Fruit fly (Drosophila melanogaster) whole organism, wandering third instar larva: ENCODE results near the gene CG14327.

Experiments
- Abd-B ChIP-seq: fragments of >200 bp; optimal IDR thresholded peaks from 2 replicates; lab custom pipeline; 2017; ENCODE audit warnings: missing biosample characterization, missing genetic modification characterization
- CG32264 ChIP-seq: fragments of 200-800 bp; sonication (Bioruptor generic); optimal IDR thresholded peaks from 2 replicates; lab custom pipeline; 2016; ENCODE audit warnings: missing biosample characterization, missing genetic modification characterization
- CG9705 ChIP-seq: fragments of 200-800 bp; sonication (Bioruptor generic); optimal IDR thresholded peaks from 2 replicates; lab custom pipeline; 2018; ENCODE audit warnings: missing biosample characterization, mild to moderate bottlenecking, missing genetic modification characterization
- CrebA ChIP-seq: fragments of 200-800 bp; sonication (Bioruptor generic); optimal IDR thresholded peaks from 2 replicates; lab custom pipeline; 2016; ENCODE audit warnings: missing biosample characterization, mild to moderate bottlenecking, missing genetic modification characterization, borderline replicate concordance
- Dfd ChIP-seq: fragments of >200 bp; optimal IDR thresholded peaks from 2 replicates; lab custom pipeline; 2017; ENCODE audit warnings: missing biosample characterization, missing genetic modification characterization
- Dif ChIP-seq: fragments of 200-275, 200-300 bp; sonication (Bioruptor generic); optimal IDR thresholded peaks from 2 replicates; lab custom pipeline; 2018; ENCODE audit warnings: missing biosample characterization, missing genetic modification characterization; ENCODE audit not compliant: partially characterized antibody
- HLH106 ChIP-seq: fragments of 200-800 bp; optimal IDR thresholded peaks from 3 replicates; lab custom pipeline; 2019; ENCODE audit warnings: missing biosample characterization, mild to moderate bottlenecking, missing genetic modification characterization, moderate library complexity
- Hnf4 ChIP-seq: fragments of 200-800 bp; sonication (Bioruptor generic); optimal IDR thresholded peaks from 2 replicates; lab custom pipeline; 2016; ENCODE audit warnings: missing biosample characterization, mild to moderate bottlenecking, missing genetic modification characterization
- Hr78 ChIP-seq: fragments of >200 bp; optimal IDR thresholded peaks from 2 replicates; lab custom pipeline; 2017; ENCODE audit warnings: missing biosample characterization, missing genetic modification characterization
- Hr83 ChIP-seq: fragments of 200-300 bp; sonication (Bioruptor generic); optimal IDR thresholded peaks from 2 replicates; lab custom pipeline; 2016; ENCODE audit warnings: missing biosample characterization, mild to moderate bottlenecking, missing genetic modification characterization, moderate library complexity; ENCODE audit not compliant: poor library complexity, severe bottlenecking
- Jra ChIP-seq: sonication (Bioruptor generic); optimal IDR thresholded peaks from 2 replicates; lab custom pipeline; 2016; ENCODE audit warnings: missing biosample characterization, missing genetic modification characterization
- Myc ChIP-seq: fragments of >200 bp; optimal IDR thresholded peaks from 2 replicates; lab custom pipeline; 2017
- N ChIP-seq: fragments of >200 bp; optimal IDR thresholded peaks from 2 replicates; lab custom pipeline; 2018; ENCODE audit warnings: missing biosample characterization, missing external identifiers, missing genetic modification characterization
- OdsH ChIP-seq: fragments of 200-800 bp; sonication (Bioruptor generic); optimal IDR thresholded peaks from 2 replicates; lab custom pipeline; 2016; ENCODE audit warnings: missing biosample characterization, mild to moderate bottlenecking, missing genetic modification characterization
- Rel ChIP-seq, 2 experiments: fragments of 200-800 bp; sonication (Bioruptor generic) in 1 of 2; optimal IDR thresholded peaks; 2 replicates in 1 of 2; 3 replicates in 1 of 2; lab custom pipeline; 2016 to 2019; ENCODE audit warnings: mild to moderate bottlenecking in 2 of 2, missing biosample characterization in 2 of 2, missing genetic modification characterization in 2 of 2, moderate library complexity in 1 of 2
- Sp1 ChIP-seq: fragments of 200-800 bp; sonication (Bioruptor generic); optimal IDR thresholded peaks from 3 replicates; lab custom pipeline; 2019; ENCODE audit warnings: missing biosample characterization, mild to moderate bottlenecking, missing genetic modification characterization, moderate library complexity
- Vsx2 ChIP-seq: fragments of 200-300, 225-300 bp; sonication (Bioruptor generic); optimal IDR thresholded peaks from 2 replicates; lab custom pipeline; 2018; ENCODE audit warnings: missing biosample characterization, missing genetic modification characterization; ENCODE audit not compliant: partially characterized antibody
- br ChIP-seq: fragments of 200-800 bp; sonication (Bioruptor generic); optimal IDR thresholded peaks from 2 replicates; lab custom pipeline; 2016; ENCODE audit warnings: missing biosample characterization, missing genetic modification characterization
- brk ChIP-seq: fragments of 200-800 bp; sonication (Bioruptor generic); optimal IDR thresholded peaks from 2 replicates; lab custom pipeline; 2016; ENCODE audit warnings: missing biosample characterization, mild to moderate bottlenecking, missing genetic modification characterization
- dl ChIP-seq, 2 experiments: fragments of 175-275, 200-275 bp in 1 of 2; fragments of 200-275 bp in 1 of 2; sonication (Bioruptor generic); optimal IDR thresholded peaks; lab custom pipeline; 2018; ENCODE audit warnings: mild to moderate bottlenecking in 2 of 2, missing biosample characterization in 2 of 2, missing genetic modification characterization in 2 of 2, moderate library complexity in 2 of 2; ENCODE audit not compliant: partially characterized antibody in 2 of 2, insufficient read depth in 1 of 2
- dmrt93B ChIP-seq: fragments of 200-800 bp; sonication (Bioruptor generic); optimal IDR thresholded peaks from 2 replicates; lab custom pipeline; 2018; ENCODE audit warnings: missing biosample characterization, mild to moderate bottlenecking, missing genetic modification characterization
- ey ChIP-seq: fragments of 200-800 bp; sonication (Bioruptor generic); optimal IDR thresholded peaks from 2 replicates; lab custom pipeline; 2016; ENCODE audit warnings: missing biosample characterization, missing genetic modification characterization
- fru ChIP-seq: fragments of 200-800 bp; sonication (Bioruptor generic); optimal IDR thresholded peaks from 3 replicates; lab custom pipeline; 2016; ENCODE audit warnings: missing biosample characterization, mild to moderate bottlenecking, missing genetic modification characterization
- h ChIP-seq: fragments of 200-800 bp; sonication (Bioruptor generic); optimal IDR thresholded peaks from 3 replicates; lab custom pipeline; 2016; ENCODE audit warnings: missing biosample characterization, mild to moderate bottlenecking, missing genetic modification characterization
- lola ChIP-seq: fragments of >200 bp; optimal IDR thresholded peaks from 2 replicates; lab custom pipeline; 2017; ENCODE audit warnings: missing biosample characterization, missing genetic modification characterization
- pan ChIP-seq: fragments of >200 bp; optimal IDR thresholded peaks from 2 replicates; lab custom pipeline; 2017
- psq ChIP-seq: fragments of 200-800 bp; sonication (Bioruptor generic); optimal IDR thresholded peaks from 3 replicates; lab custom pipeline; 2017; ENCODE audit warnings: missing biosample characterization, mild to moderate bottlenecking, missing genetic modification characterization, moderate library complexity
- rgr ChIP-seq: fragments of 200-800 bp; sonication (Bioruptor generic); optimal IDR thresholded peaks from 3 replicates; lab custom pipeline; 2016; ENCODE audit warnings: missing biosample characterization, mild to moderate bottlenecking, missing genetic modification characterization
- sage ChIP-seq: fragments of 200-800 bp; sonication (Bioruptor generic); optimal IDR thresholded peaks from 2 replicates; lab custom pipeline; 2016; ENCODE audit warnings: missing biosample characterization, mild to moderate bottlenecking, missing genetic modification characterization
- sv ChIP-seq: fragments of 200-800 bp; sonication (Bioruptor generic); optimal IDR thresholded peaks from 3 replicates; lab custom pipeline; 2016; ENCODE audit warnings: missing biosample characterization, missing genetic modification characterization
- tai ChIP-seq: sonication (Bioruptor generic); optimal IDR thresholded peaks from 2 replicates; lab custom pipeline; 2016; ENCODE audit warnings: missing biosample characterization, missing genetic modification characterization
- woc ChIP-seq: sonication (Bioruptor generic); optimal IDR thresholded peaks from 2 replicates; lab custom pipeline; 2016; ENCODE audit warnings: missing biosample characterization, mild to moderate bottlenecking, missing genetic modification characterization

CG14327 gene

DNA sequence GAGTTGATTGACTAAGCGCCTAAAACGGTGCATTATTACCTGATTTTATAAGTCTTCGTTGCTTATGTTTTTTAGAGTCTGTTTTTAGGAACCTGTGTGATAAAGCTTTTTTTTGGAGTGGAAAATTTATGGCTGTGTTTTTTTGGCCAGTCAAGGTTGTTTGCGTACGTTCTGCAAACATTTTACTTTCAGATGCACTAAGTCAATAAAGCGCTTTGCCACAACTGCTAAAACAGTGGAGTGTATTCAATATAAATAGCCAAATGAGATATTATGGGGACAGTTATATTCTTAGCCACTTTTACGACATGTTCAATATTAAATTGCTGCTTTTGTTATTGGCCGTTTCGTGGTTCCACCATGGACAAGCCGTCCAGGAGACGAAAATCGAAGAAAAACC is 18.4 kb upstream of the CG14327 start, which contains the start of gene Sgs5 (continued):
- no peak for TF ChIP-seq dmrt93B
- TF ChIP-seq CrebA = peak; percentile 53
- peak; percentile 82 for TF ChIP-seq h (GFP tag; lab: Kevin White, UChicago)
- TF ChIP-seq HLH106 = no peak
- TF ChIP-seq fru (GFP tag; lab: Kevin White, UChicago) = peak; percentile 55
- TF ChIP-seq Hnf4 (GFP tag; lab: Kevin White, UChicago) = peak; percentile 67
- peak; percentile 82 for TF ChIP-seq rgr

DNA sequence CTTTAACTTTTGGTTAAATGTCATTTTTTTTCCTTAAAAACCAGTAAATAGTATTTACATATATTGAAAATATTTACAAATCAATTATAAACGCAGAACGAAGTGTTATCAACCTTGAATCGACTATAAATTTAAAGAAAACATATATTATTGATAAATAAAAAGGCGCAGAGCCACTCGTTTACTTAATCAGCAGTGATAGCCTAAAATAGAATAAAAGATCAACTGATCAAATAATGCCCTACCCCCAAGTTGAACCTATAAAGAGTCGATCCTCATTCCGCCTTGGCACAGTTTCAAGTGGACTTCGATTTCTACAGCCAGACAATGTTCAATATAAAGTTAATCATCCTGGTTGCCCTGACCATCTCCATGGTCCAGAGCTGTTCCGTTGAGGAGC is 17.3 kb upstream of the CG14327 start, which contains the start of gene CG7606:
Gene CG7606, plus strand, starts transcription at position 301 of the 400 bp plus-strand sequence.
- TF ChIP-seq pan (lab: Kevin White, UChicago) (no peak), woc (no peak), Hr78 (GFP tag; lab: Kevin White, UChicago) (no peak), Sp1 (GFP tag; lab: Kevin White, UChicago) (no peak), CG9705 (GFP tag; lab: Kevin White, UChicago) (no peak), N (no peak), Hr83 (GFP tag; lab: Kevin White, UChicago) (no peak), HLH106 (no peak), OdsH (GFP tag; lab: Kevin White, UChicago) (no peak), Dif (GFP tag; lab: Kevin White, UChicago) (no peak), Jra (no peak), sage (GFP tag; lab: Kevin White, UChicago) (no peak), ey (GFP tag; lab: Kevin White, UChicago) (no peak), lola (GFP tag; lab: Kevin White, UChicago) (no peak), fru (GFP tag; lab: Kevin White, UChicago) (no peak), psq (GFP tag; lab: Kevin White, UChicago) (no peak)

DNA sequence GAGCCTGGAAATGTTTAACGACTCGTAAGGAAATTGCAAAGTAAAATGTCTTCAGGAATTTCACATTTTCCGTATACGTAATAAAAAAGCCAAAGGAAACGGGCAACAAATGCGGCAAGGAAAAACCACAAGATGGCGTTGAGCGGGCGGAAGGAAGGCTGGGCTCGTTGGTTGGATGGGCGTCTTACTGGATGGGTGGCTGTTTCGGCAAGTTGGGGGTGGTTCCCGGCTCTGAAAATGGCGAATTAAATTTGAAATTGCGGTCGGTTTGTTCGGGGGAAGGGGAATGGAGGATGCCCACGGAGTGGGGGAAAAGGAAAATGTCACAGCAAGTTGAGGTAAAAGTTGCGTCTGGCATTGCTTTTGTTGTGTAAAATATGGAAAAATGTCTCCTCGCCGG is 13.8 kb upstream of the CG14327 start:
- TF ChIP-seq rgr (no peak), Myc (lab: Kevin White, UChicago) (no peak), N (no peak), Rel (GFP tag; optimal IDR thresholded peaks at IDR 0.05; lab: Kevin White, UChicago) (no peak), Rel (tag; optimal IDR thresholded peaks at IDR 0.05; lab: Kevin White, UChicago) (no peak), CG9705 (GFP tag; lab: Kevin White, UChicago) (no peak), CrebA (no peak), Hr83 (GFP tag; lab: Kevin White, UChicago) (no peak), Hr78 (GFP tag; lab: Kevin White, UChicago) (no peak), dmrt93B (no peak), Abd-B (GFP tag; lab: Kevin White, UChicago) (no peak), lola (GFP tag; lab: Kevin White, UChicago) (no peak), CG32264 (GFP tag; lab: Kevin White, UChicago) (no peak), br (GFP tag; lab: Kevin White, UChicago) (no peak), fru (GFP tag; lab: Kevin White, UChicago) (no peak), brk (no peak), pan (lab: Kevin White, UChicago) (no peak), sage (GFP tag; lab: Kevin White, UChicago) (no peak), sv (no peak)

DNA sequence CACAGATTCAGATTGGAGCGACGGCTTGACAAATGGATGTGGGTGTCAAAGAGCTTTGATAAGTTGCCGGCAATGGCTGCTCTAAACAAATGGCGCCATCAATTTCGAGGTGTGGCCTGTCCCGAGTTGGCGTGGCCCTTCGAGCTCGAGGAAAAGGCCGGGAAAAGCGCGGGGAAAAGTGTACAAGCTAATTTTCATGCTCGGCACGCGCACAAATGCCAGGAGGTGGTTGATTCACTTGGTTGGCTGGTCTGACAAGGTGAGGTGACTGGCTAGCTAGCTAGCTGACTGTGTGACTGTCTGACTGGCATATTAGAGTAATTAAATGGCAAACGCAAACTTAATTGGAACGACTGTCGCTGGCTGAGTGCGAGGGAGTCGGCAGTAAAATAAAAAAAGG is 11.6 kb upstream of the CG14327 start:
- no peak for TF ChIP-seq Abd-B (GFP tag; lab: Kevin White, UChicago)
- TF ChIP-seq Vsx2 = peak; percentile 57
- TF ChIP-seq, all 38 proteins: peak for 1

DNA sequence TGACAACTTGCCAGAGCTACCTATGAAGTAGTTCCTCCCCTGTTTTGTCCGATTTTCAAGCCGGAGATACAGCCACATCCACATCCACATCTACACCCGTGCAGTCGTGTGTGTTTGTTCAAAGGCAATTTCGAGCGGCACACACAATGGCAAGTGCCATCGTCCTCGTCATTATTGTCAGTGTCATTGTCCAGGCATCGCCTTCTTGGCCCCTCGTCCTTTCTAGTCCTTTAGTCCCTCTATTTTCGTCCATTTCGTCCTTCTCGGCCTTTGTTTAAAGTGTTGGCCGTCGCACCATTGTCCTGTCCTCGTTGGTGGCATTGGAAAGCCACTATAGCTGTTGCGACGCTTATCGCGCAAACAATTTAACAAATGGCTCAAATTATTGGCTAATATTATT is 10.5 kb upstream of the CG14327 start:
- no peak for TF ChIP-seq dl (GFP tag; optimal IDR thresholded peaks at IDR 0.05; lab: Kevin White, UChicago; ENCODE audit: insufficient read depth in 1 of 2, partially characterized antibody in 2 of 2)
- TF ChIP-seq OdsH (GFP tag; lab: Kevin White, UChicago) = no peak
- no peak for TF ChIP-seq Rel (GFP tag; optimal IDR thresholded peaks at IDR 0.05; lab: Kevin White, UChicago)
- TF ChIP-seq Rel (tag; optimal IDR thresholded peaks at IDR 0.05; lab: Kevin White, UChicago) = no peak
- no peak for TF ChIP-seq br (GFP tag; lab: Kevin White, UChicago)
- no peak for TF ChIP-seq HLH106
- TF ChIP-seq Sp1 (GFP tag; lab: Kevin White, UChicago) = no peak
- TF ChIP-seq ey (GFP tag; lab: Kevin White, UChicago) = no peak
- TF ChIP-seq Hnf4 (GFP tag; lab: Kevin White, UChicago) = no peak
- no peak for TF ChIP-seq sv
- no peak for TF ChIP-seq h (GFP tag; lab: Kevin White, UChicago)
- TF ChIP-seq Hr78 (GFP tag; lab: Kevin White, UChicago) = no peak
- TF ChIP-seq psq (GFP tag; lab: Kevin White, UChicago) = no peak
- TF ChIP-seq rgr = no peak
- no peak for TF ChIP-seq Dfd (GFP tag; lab: Kevin White, UChicago)
- no peak for TF ChIP-seq Hr83 (GFP tag; lab: Kevin White, UChicago)
- TF ChIP-seq Vsx2 = no peak
- no peak for TF ChIP-seq CG9705 (GFP tag; lab: Kevin White, UChicago)
- no peak for TF ChIP-seq tai
- no peak for TF ChIP-seq CG32264 (GFP tag; lab: Kevin White, UChicago)
